Worm (Caenorhabditis elegans): ENCODE measurements around the gene C03E10.1.

ce11 chrV:11247846-11248245, 43.1 kb upstream of the C03E10.1 start, which contains the start of gene mam-4:
- TF ChIP-seq jun-1 (tag; optimal IDR thresholded peaks at IDR 0.05) = no peak
- TF ChIP-seq Y105C5A.15 (GFP tag; IDR thresholded peaks at IDR 0.05) = no peak

All from whole organism, L4 larva.